Worm (Caenorhabditis elegans) whole organism, L4 larva: Measurements from ENCODE around the gene mpst-4.
A peak's percentile ranks its signal among the peaks of the same experiment; 100 is the strongest.
"Not testable (repeated sequence)": the region's sequence is repeated elsewhere in the genome, so short reads cannot be mapped to it uniquely, and the experiment has no call there.

ENCODE experiments used
- F10B5.3 ChIP-seq: sonication (generic microtip); optimal IDR thresholded peaks from 2 replicates; lab custom pipeline; 2016; ENCODE audit warnings: mild to moderate bottlenecking, missing genetic modification characterization, missing compliant biosample characterization
- F26F4.8 ChIP-seq: fragments of 200-800 bp; sonication (Bioruptor generic); conservative IDR thresholded peaks from 2 replicates; pipeline ENCODE4 v1.3.6; 2022; ENCODE audit warnings: missing genetic modification characterization, missing compliant biosample characterization
- F49E8.2 ChIP-seq: sonication (generic microtip); optimal IDR thresholded peaks from 2 replicates; lab custom pipeline; 2016; ENCODE audit warnings: missing compliant biosample characterization, mild to moderate bottlenecking, missing genetic modification characterization, borderline replicate concordance
- T20F7.1 ChIP-seq: fragments of 200-800 bp; sonication (Bioruptor generic); optimal IDR thresholded peaks from 2 replicates; lab custom pipeline; 2018; ENCODE audit warnings: mild to moderate bottlenecking, missing genetic modification characterization, missing compliant biosample characterization
- Y48G9A.11 ChIP-seq: fragments of 200-800 bp; sonication (Bioruptor generic); IDR thresholded peaks from 2 replicates; pipeline ENCODE4 v1.3.6; 2022; ENCODE audit warnings: missing genetic modification reagents, missing genetic modification characterization, missing compliant biosample characterization
- aly-2 ChIP-seq: sonication (generic microtip); optimal IDR thresholded peaks from 2 replicates; lab custom pipeline; 2018; ENCODE audit warnings: missing biosample characterization, missing genetic modification characterization
- ama-1 ChIP-seq: fragments of 150-350 bp; optimal IDR thresholded peaks from 2 replicates; lab custom pipeline; 2014; ENCODE audit warnings: inconsistent platforms, mixed read lengths
- ceh-82 ChIP-seq: sonication (generic microtip); optimal IDR thresholded peaks from 2 replicates; lab custom pipeline; 2017; ENCODE audit warnings: missing biosample characterization, missing genetic modification characterization
- daf-16 ChIP-seq, 3 experiments: sonication (generic microtip); optimal IDR thresholded peaks; 2 replicates each; lab custom pipeline; 2016 to 2017; ENCODE audit warnings: missing genetic modification characterization in 3 of 3, missing genetic modification reagents in 3 of 3, mild to moderate bottlenecking in 2 of 3, missing compliant biosample characterization in 2 of 3, missing biosample characterization in 1 of 3, moderate library complexity in 1 of 3
- dmd-6 ChIP-seq: fragments of 200-800 bp; sonication (Bioruptor generic); IDR thresholded peaks from 2 replicates; pipeline ENCODE4 v1.3.6; 2022; ENCODE audit warnings: missing genetic modification reagents, missing genetic modification characterization, missing compliant biosample characterization
- dmd-8 ChIP-seq: fragments of 200-800 bp; sonication (Bioruptor generic); IDR thresholded peaks from 2 replicates; pipeline ENCODE4 v1.3.6; 2022; ENCODE audit warnings: missing genetic modification characterization, missing compliant biosample characterization
- dmd-9 ChIP-seq: fragments of 200-800 bp; sonication (Bioruptor generic); IDR thresholded peaks from 2 replicates; pipeline ENCODE4 v1.3.6; 2022; ENCODE audit warnings: missing genetic modification reagents, missing genetic modification characterization, missing compliant biosample characterization
- fkh-10 ChIP-seq: fragments of 150-350 bp; optimal IDR thresholded peaks from 2 replicates; lab custom pipeline; 2014; ENCODE audit warnings: missing biosample characterization, missing genetic modification reagents, missing genetic modification characterization
- gei-8 ChIP-seq: fragments of 200-800 bp; sonication (Bioruptor generic); optimal IDR thresholded peaks from 2 replicates; lab custom pipeline; 2018; ENCODE audit warnings: mild to moderate bottlenecking, missing genetic modification characterization, missing compliant biosample characterization
- hif-1 ChIP-seq, 2 experiments: sonication (generic microtip); optimal IDR thresholded peaks; 2 replicates each; lab custom pipeline; 2016 to 2017; ENCODE audit warnings: missing compliant biosample characterization in 2 of 2, missing genetic modification characterization in 2 of 2, missing genetic modification reagents in 2 of 2, missing genotype in 2 of 2, mild to moderate bottlenecking in 1 of 2
- lin-13 ChIP-seq: fragments of 150-350 bp; optimal IDR thresholded peaks from 2 replicates; lab custom pipeline; 2014; ENCODE audit warnings: missing biosample characterization, missing genetic modification reagents, missing genetic modification characterization
- lin-39 ChIP-seq: fragments of 150-350 bp; optimal IDR thresholded peaks from 2 replicates; lab custom pipeline; 2014; ENCODE audit warnings: missing biosample characterization, missing genetic modification reagents, missing genetic modification characterization
- mdt-29 ChIP-seq: fragments of 200-800 bp; sonication (Bioruptor generic); IDR thresholded peaks from 2 replicates; pipeline ENCODE4 v1.3.6; 2022; ENCODE audit warnings: missing genetic modification reagents, missing genetic modification characterization, missing compliant biosample characterization
- nhr-237 ChIP-seq: sonication (generic microtip); optimal IDR thresholded peaks from 2 replicates; lab custom pipeline; 2017; ENCODE audit warnings: missing biosample characterization, missing genetic modification characterization
- nhr-25 ChIP-seq: sonication (generic microtip); optimal IDR thresholded peaks from 2 replicates; lab custom pipeline; 2017; ENCODE audit warnings: missing genetic modification characterization, mild to moderate bottlenecking, missing compliant biosample characterization, antibody characterized with exemption, moderate library complexity, borderline replicate concordance; ENCODE audit not compliant: insufficient read depth
- nhr-28 ChIP-seq: fragments of 150-350 bp; optimal IDR thresholded peaks from 2 replicates; lab custom pipeline; 2014; ENCODE audit warnings: missing biosample characterization, missing genetic modification characterization
- nhr-41 ChIP-seq: fragments of 200-800 bp; sonication (Bioruptor generic); IDR thresholded peaks from 2 replicates; pipeline ENCODE4 v1.3.6; 2022; ENCODE audit warnings: missing genetic modification reagents, missing genetic modification characterization, missing compliant biosample characterization
- nhr-48 ChIP-seq: sonication (generic microtip); optimal IDR thresholded peaks from 2 replicates; lab custom pipeline; 2016; ENCODE audit warnings: mild to moderate bottlenecking, missing genetic modification characterization, missing compliant biosample characterization
- nhr-76 ChIP-seq: fragments of 150-350 bp; optimal IDR thresholded peaks from 2 replicates; lab custom pipeline; 2014; ENCODE audit warnings: missing biosample characterization, missing genetic modification characterization
- pha-4 ChIP-seq, 2 experiments: fragments of 150-350 bp in 1 of 2; fragments of 200-800 bp in 1 of 2; sonication (Bioruptor generic) in 1 of 2; IDR thresholded peaks in 1 of 2; optimal IDR thresholded peaks in 1 of 2; 2 replicates each; pipeline versions ENCODE4 v1.3.6 to Lab custom; 2014 to 2022; ENCODE audit warnings: missing genetic modification characterization in 2 of 2, missing genetic modification reagents in 2 of 2, missing biosample characterization in 1 of 2, missing compliant biosample characterization in 1 of 2
- pqm-1 ChIP-seq: sonication (generic microtip); optimal IDR thresholded peaks from 2 replicates; lab custom pipeline; 2017; ENCODE audit warnings: missing biosample characterization, missing genetic modification characterization
- sdz-12 ChIP-seq: fragments of 200-800 bp; sonication (Bioruptor generic); optimal IDR thresholded peaks from 2 replicates; lab custom pipeline; 2018; ENCODE audit warnings: mild to moderate bottlenecking, missing genetic modification characterization, missing compliant biosample characterization
- snpc-4 ChIP-seq: fragments of 150-350 bp; optimal IDR thresholded peaks from 2 replicates; lab custom pipeline; 2014; ENCODE audit warnings: missing biosample characterization, missing genetic modification characterization
- spr-1 ChIP-seq: sonication (generic microtip); optimal IDR thresholded peaks from 2 replicates; lab custom pipeline; 2016; ENCODE audit warnings: mild to moderate bottlenecking, missing genetic modification characterization, missing compliant biosample characterization
- unc-130 ChIP-seq: sonication (generic microtip); optimal IDR thresholded peaks from 2 replicates; lab custom pipeline; 2016; ENCODE audit warnings: missing genetic modification reagents, missing genetic modification characterization, missing compliant biosample characterization
- unc-39 ChIP-seq: sonication (generic microtip); optimal IDR thresholded peaks from 2 replicates; lab custom pipeline; 2017; ENCODE audit warnings: missing biosample characterization, missing genetic modification characterization
- zag-1 ChIP-seq: fragments of 150-350 bp; optimal IDR thresholded peaks from 2 replicates; lab custom pipeline; 2014; ENCODE audit warnings: missing biosample characterization, missing genetic modification characterization
- zfp-2 ChIP-seq: sonication (generic microtip); optimal IDR thresholded peaks from 2 replicates; lab custom pipeline; 2016; ENCODE audit warnings: mild to moderate bottlenecking, missing genetic modification characterization, missing compliant biosample characterization

mpst-4 gene

ce11 chrII:4851594-4852106 is 11.6 kb downstream of the mpst-4 start, which contains the start of gene dnj-9 (continued):
- TF ChIP-seq nhr-28 (tag; lab: Kevin White, UChicago) (peak; percentile 83), mdt-29 (GFP tag; lab: Robert Waterston, UW) (peak; percentile 79; the same call in 1 of the 2 replicates), Y48G9A.11 (peak; percentile 72), nhr-48 (tag; lab: Kevin White, UChicago) (peak; percentile 89), F26F4.8 (GFP tag; lab: Robert Waterston, UW) (no peak)

- TF ChIP-seq daf-16 (GFP tag; optimal IDR thresholded peaks at IDR 0.05; lab: Kevin White, UChicago) (no peak), daf-16 (tag; optimal IDR thresholded peaks at IDR 0.05; lab: Kevin White, UChicago) (no peak), F49E8.2 (tag; lab: Kevin White, UChicago) (no peak), F26F4.8 (GFP tag; lab: Robert Waterston, UW) (no peak), nhr-41 (GFP tag; lab: Robert Waterston, UW) (no peak), dmd-9 (GFP tag; lab: Robert Waterston, UW) (no peak), lin-39 (tag; lab: Kevin White, UChicago) (no peak), snpc-4 (tag; lab: Kevin White, UChicago) (no peak), spr-1 (tag; lab: Kevin White, UChicago) (no peak), zfp-2 (tag; lab: Kevin White, UChicago) (no peak), mdt-29 (GFP tag; lab: Robert Waterston, UW) (no peak), hif-1 (tag; optimal IDR thresholded peaks at IDR 0.05; lab: Kevin White, UChicago) (no peak), aly-2 (tag; lab: Kevin White, UChicago) (no peak), T20F7.1 (GFP tag; lab: Kevin White, UChicago) (no peak), dmd-8 (no peak), nhr-25 (tag; lab: Kevin White, UChicago) (no peak), zag-1 (tag; lab: Kevin White, UChicago) (no peak), pqm-1 (tag; lab: Kevin White, UChicago) (no peak), F10B5.3 (tag; lab: Kevin White, UChicago) (no peak)
Measured at ce11 chrII:4849885-4850284, 13.4 kb downstream of the mpst-4 start, which contains the start of gene T23B7.3. TSS of gene T23B7.3 (plus strand) at chrII:4850185.

- TF ChIP-seq sdz-12 (GFP tag; lab: Kevin White, UChicago); pha-4 (GFP tag; IDR thresholded peaks at IDR 0.05; lab: Robert Waterston, UW); pha-4 (tag; optimal IDR thresholded peaks at IDR 0.05; lab: Kevin White, UChicago); ama-1: not testable (repeated sequence)
- TF ChIP-seq, all 104 proteins: peak for 0; not testable (repeated sequence) for 104
Measured at ce11 chrII:4842143-4842658, 21.1 kb downstream of the mpst-4 start, which contains the start of the genes T23B7.2 and nspd-4. TSS of gene T23B7.2 (minus strand) at chrII:4842243. TSS of gene nspd-4 (plus strand) at chrII:4842608.

ce11 chrII:4837659-4838058 is 25.6 kb downstream of the mpst-4 start, which contains the start of gene C33F10.12:
TSS of gene C33F10.12 (minus strand) at chrII:4837759.
- no peak for TF ChIP-seq fkh-10 (GFP tag; lab: Kevin White, UChicago)
- TF ChIP-seq lin-13 (GFP tag; lab: Kevin White, UChicago), result no peak
- TF ChIP-seq unc-39 (tag; lab: Kevin White, UChicago), result no peak
- no peak for TF ChIP-seq dmd-6 (GFP tag; lab: Robert Waterston, UW)

- no peak for TF ChIP-seq nhr-237 (tag; lab: Kevin White, UChicago)
- TF ChIP-seq gei-8 (GFP tag; lab: Kevin White, UChicago), result no peak
- no peak for TF ChIP-seq T20F7.1 (GFP tag; lab: Kevin White, UChicago)
- no peak for TF ChIP-seq unc-130 (GFP tag; lab: Kevin White, UChicago)
- TF ChIP-seq snpc-4 (tag; lab: Kevin White, UChicago), result no peak
- no peak for TF ChIP-seq ceh-82
- TF ChIP-seq nhr-76 (tag; lab: Kevin White, UChicago), result no peak
Measured at ce11 chrII:4834761-4835160, 28.5 kb downstream of the mpst-4 start, which contains the start of the genes C33F10.11 and C33F10.1. TSS of gene C33F10.11 (minus strand) at chrII:4834861. TSS of gene C33F10.1 (plus strand) at chrII:4835023.
